Fruit fly (Drosophila melanogaster) whole organism, prepupa: ENCODE results near the gene flr.

Experiments used
- Blimp-1 ChIP-seq: fragments of 200-800 bp; sonication (Bioruptor generic); optimal IDR thresholded peaks from 3 replicates; lab custom pipeline; 2017; ENCODE audit warnings: missing biosample characterization, missing genetic modification characterization, mild to moderate bottlenecking, moderate library complexity, missing genetic modification reagents
- CG10631 ChIP-seq: fragments of 200-800 bp; sonication (Bioruptor generic); optimal IDR thresholded peaks from 2 replicates; lab custom pipeline; 2016; ENCODE audit warnings: missing biosample characterization, missing genetic modification characterization
- CG11294 ChIP-seq: fragments of 200-800 bp; sonication (Bioruptor generic); IDR thresholded peaks from 2 replicates; pipeline ENCODE4 v1.3.6; 2022; ENCODE audit warnings: missing biosample characterization, missing genetic modification characterization
- CG11762 ChIP-seq: fragments of 200-800 bp; sonication (Bioruptor generic); optimal IDR thresholded peaks from 3 replicates; lab custom pipeline; 2016; ENCODE audit warnings: missing biosample characterization, missing genetic modification characterization; ENCODE audit not compliant: insufficient read depth
- CG11902 ChIP-seq: fragments of 200-800 bp; sonication (Bioruptor generic); optimal IDR thresholded peaks from 3 replicates; lab custom pipeline; 2016; ENCODE audit warnings: missing biosample characterization, missing genetic modification characterization
- CG15336 ChIP-seq: fragments of 200-800 bp; sonication (Bioruptor generic); IDR thresholded peaks from 2 replicates; pipeline ENCODE4 v1.3.6; 2022; ENCODE audit warnings: missing biosample characterization, missing genetic modification characterization
- CG1621 ChIP-seq: fragments of 200-800 bp; sonication (Bioruptor generic); optimal IDR thresholded peaks from 3 replicates; lab custom pipeline; 2018; ENCODE audit warnings: missing biosample characterization, mild to moderate bottlenecking, missing genetic modification characterization
- CG31627 ChIP-seq: fragments of 200-800 bp; sonication (Bioruptor generic); optimal IDR thresholded peaks from 3 replicates; lab custom pipeline; 2016; ENCODE audit warnings: missing biosample characterization, missing genetic modification characterization
- CG32006 ChIP-seq: fragments of 200-800 bp; sonication (Bioruptor generic); optimal IDR thresholded peaks from 3 replicates; lab custom pipeline; 2017; ENCODE audit warnings: missing biosample characterization, mild to moderate bottlenecking, missing genetic modification characterization
- CG3919 ChIP-seq: fragments of 200-800 bp; sonication (Bioruptor generic); optimal IDR thresholded peaks from 3 replicates; lab custom pipeline; 2016; ENCODE audit warnings: missing biosample characterization, missing genetic modification characterization
- CG4318 ChIP-seq: fragments of 200-800 bp; sonication (Bioruptor generic); optimal IDR thresholded peaks from 3 replicates; lab custom pipeline; 2017; ENCODE audit warnings: missing biosample characterization, mild to moderate bottlenecking, missing genetic modification characterization
- CG6163 ChIP-seq: fragments of 200-800 bp; sonication (Bioruptor generic); IDR thresholded peaks from 3 replicates; pipeline ENCODE4 v1.3.6; 2022; ENCODE audit warnings: missing biosample characterization, missing genetic modification characterization
- CG6276 ChIP-seq: fragments of 200-800 bp; sonication (Bioruptor generic); optimal IDR thresholded peaks from 2 replicates; lab custom pipeline; 2017; ENCODE audit warnings: missing biosample characterization, mild to moderate bottlenecking, missing genetic modification characterization
- CG6792 ChIP-seq: fragments of 200-800 bp; sonication (Bioruptor generic); optimal IDR thresholded peaks from 3 replicates; lab custom pipeline; 2016; ENCODE audit warnings: missing biosample characterization, missing genetic modification characterization
- CG6854 ChIP-seq: fragments of 200-800 bp; sonication (Bioruptor generic); optimal IDR thresholded peaks from 2 replicates; lab custom pipeline; 2017; ENCODE audit warnings: missing biosample characterization, mild to moderate bottlenecking, missing genetic modification characterization
- CG7368 ChIP-seq: fragments of 200-800 bp; sonication (Bioruptor generic); optimal IDR thresholded peaks from 3 replicates; lab custom pipeline; 2016; ENCODE audit warnings: missing biosample characterization, missing genetic modification characterization
- CG8632 ChIP-seq: fragments of 200-800 bp; sonication (Bioruptor generic); optimal IDR thresholded peaks from 3 replicates; lab custom pipeline; 2016; ENCODE audit warnings: missing biosample characterization, missing genetic modification characterization
- CG9139 ChIP-seq: fragments of 200-800 bp; sonication (Bioruptor generic); optimal IDR thresholded peaks from 3 replicates; lab custom pipeline; 2017; ENCODE audit warnings: missing biosample characterization, mild to moderate bottlenecking, missing genetic modification characterization
- Eip75B ChIP-seq: fragments of 200-800 bp; sonication (Bioruptor generic); optimal IDR thresholded peaks from 3 replicates; lab custom pipeline; 2016; ENCODE audit warnings: missing biosample characterization, missing genetic modification characterization
- Eip78C ChIP-seq: fragments of 200-800 bp; sonication (Bioruptor generic); peaks from one replicate; lab custom pipeline; 2016; ENCODE audit warnings: missing biosample characterization, missing genetic modification characterization
- Eip93F ChIP-seq: fragments of 200-800 bp; sonication (Bioruptor generic); optimal IDR thresholded peaks from 2 replicates; lab custom pipeline; 2016; ENCODE audit warnings: missing biosample characterization, mild to moderate bottlenecking, missing genetic modification characterization
- Ets21C ChIP-seq: fragments of 200-800 bp; sonication (Bioruptor generic); optimal IDR thresholded peaks from 3 replicates; lab custom pipeline; 2016; ENCODE audit warnings: missing biosample characterization, missing genetic modification characterization
- Ets96B ChIP-seq: fragments of 200-800 bp; optimal IDR thresholded peaks from 2 replicates; lab custom pipeline; 2019; ENCODE audit warnings: missing biosample characterization, mild to moderate bottlenecking, missing genetic modification characterization, moderate library complexity
- Hr39 ChIP-seq: fragments of 200-800 bp; sonication (Bioruptor generic); optimal IDR thresholded peaks from 2 replicates; lab custom pipeline; 2016; ENCODE audit warnings: missing biosample characterization, missing genetic modification characterization
- Lpt ChIP-seq: fragments of 200-800 bp; sonication (Bioruptor generic); optimal IDR thresholded peaks from 3 replicates; lab custom pipeline; 2016; ENCODE audit warnings: missing biosample characterization, missing genetic modification characterization
- Met ChIP-seq: fragments of 200-800 bp; sonication (Bioruptor generic); optimal IDR thresholded peaks from 3 replicates; lab custom pipeline; 2016; ENCODE audit warnings: missing biosample characterization, missing genetic modification characterization
- Smox ChIP-seq: fragments of 200-800 bp; sonication (Bioruptor generic); optimal IDR thresholded peaks from 3 replicates; lab custom pipeline; 2016; ENCODE audit warnings: missing biosample characterization, missing genetic modification characterization
- Sox102F ChIP-seq: fragments of 200-800 bp; sonication (Bioruptor generic); optimal IDR thresholded peaks from 2 replicates; lab custom pipeline; 2016; ENCODE audit warnings: missing biosample characterization, mild to moderate bottlenecking, missing genetic modification characterization
- Sox15 ChIP-seq: fragments of 200-800 bp; sonication (Bioruptor generic); optimal IDR thresholded peaks from 3 replicates; lab custom pipeline; 2016; ENCODE audit warnings: missing biosample characterization, missing genetic modification characterization
- acj6 ChIP-seq: fragments of 200-800 bp; sonication (Bioruptor generic); optimal IDR thresholded peaks from 3 replicates; lab custom pipeline; 2016; ENCODE audit warnings: missing biosample characterization, missing genetic modification characterization
- cyc ChIP-seq: fragments of 200-800 bp; sonication (Bioruptor generic); optimal IDR thresholded peaks from 3 replicates; lab custom pipeline; 2016; ENCODE audit warnings: missing biosample characterization, missing genetic modification characterization
- dac ChIP-seq: fragments of 200-800 bp; sonication (Bioruptor generic); optimal IDR thresholded peaks from 2 replicates; lab custom pipeline; 2017; ENCODE audit warnings: missing biosample characterization, mild to moderate bottlenecking, missing genetic modification characterization
- dsx ChIP-seq: fragments of 200-800 bp; optimal IDR thresholded peaks from 3 replicates; lab custom pipeline; 2019; ENCODE audit warnings: missing biosample characterization, mild to moderate bottlenecking, missing genetic modification characterization, moderate library complexity; ENCODE audit not compliant: poor library complexity, severe bottlenecking
- esn ChIP-seq: fragments of 200-800 bp; sonication (Bioruptor generic); optimal IDR thresholded peaks from 2 replicates; lab custom pipeline; 2016; ENCODE audit warnings: missing biosample characterization, mild to moderate bottlenecking, missing genetic modification characterization, moderate library complexity
- fkh ChIP-seq: fragments of 200-800 bp; sonication (Bioruptor generic); optimal IDR thresholded peaks from 3 replicates; lab custom pipeline; 2017; ENCODE audit warnings: missing biosample characterization, mild to moderate bottlenecking, missing genetic modification characterization, moderate library complexity
- lz ChIP-seq: fragments of 200-800 bp; sonication (Bioruptor generic); optimal IDR thresholded peaks from 3 replicates; lab custom pipeline; 2016; ENCODE audit warnings: missing biosample characterization, missing genetic modification characterization
- net ChIP-seq: fragments of 200-800 bp; sonication (Bioruptor generic); optimal IDR thresholded peaks from 3 replicates; lab custom pipeline; 2016; ENCODE audit warnings: missing biosample characterization, missing genetic modification characterization
- spab ChIP-seq: fragments of 200-800 bp; sonication (Bioruptor generic); optimal IDR thresholded peaks from 2 replicates; lab custom pipeline; 2017; ENCODE audit warnings: missing biosample characterization, mild to moderate bottlenecking, missing genetic modification characterization, missing genetic modification reagents
- ss ChIP-seq, 2 experiments: fragments of 200-800 bp; sonication (Bioruptor generic); optimal IDR thresholded peaks; 2 replicates in 1 of 2; 3 replicates in 1 of 2; lab custom pipeline; 2017 to 2018; ENCODE audit warnings: mild to moderate bottlenecking in 2 of 2, missing biosample characterization in 2 of 2, missing genetic modification characterization in 2 of 2, moderate library complexity in 1 of 2
- svp ChIP-seq: fragments of 200-800 bp; sonication (Bioruptor generic); peaks from one replicate; lab custom pipeline; 2016; ENCODE audit warnings: missing biosample characterization, missing genetic modification characterization
- topi ChIP-seq: fragments of 200-800 bp; sonication (Bioruptor generic); optimal IDR thresholded peaks from 3 replicates; lab custom pipeline; 2016; ENCODE audit warnings: missing biosample characterization, missing genetic modification characterization
- vri ChIP-seq: fragments of 200-800 bp; sonication (Bioruptor generic); optimal IDR thresholded peaks from 3 replicates; lab custom pipeline; 2016; ENCODE audit warnings: missing biosample characterization, mild to moderate bottlenecking, missing genetic modification characterization

The flr gene

dm6 chr3L:13397656-13398055 is 15.0 kb upstream of the flr start:
- TF ChIP-seq fkh (GFP tag; lab: Kevin White, UChicago) (peak; percentile 72), CG11762 (no peak)

DNA sequence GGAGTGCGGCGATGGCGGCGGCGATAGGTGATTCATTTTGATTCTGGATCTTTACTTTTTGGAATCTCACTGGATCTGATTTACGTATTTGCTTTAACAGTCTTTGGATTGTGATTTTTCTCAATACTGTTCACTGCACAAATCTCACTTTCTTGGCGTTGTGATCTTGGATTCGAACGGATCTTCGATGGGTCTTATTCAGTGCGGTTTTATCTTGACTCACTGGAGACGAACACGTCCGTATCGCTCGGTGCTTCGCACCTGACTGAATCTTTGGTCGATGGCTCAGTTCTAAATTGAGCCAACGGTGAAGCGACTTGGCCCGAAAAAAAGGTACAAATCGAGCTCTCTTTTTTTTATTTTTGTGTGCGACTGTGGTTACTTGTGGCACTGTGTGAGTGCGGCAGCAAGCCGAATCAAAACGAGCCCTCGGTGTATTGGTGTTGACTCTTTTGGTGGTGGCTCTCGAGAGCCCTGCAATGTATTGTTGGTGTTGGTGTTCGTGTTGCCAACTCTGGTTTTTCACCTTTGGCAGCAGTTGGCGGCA is 11.7 kb upstream of the flr start, which contains the start of gene sens:
TSS of gene sens (minus strand) at position 254 of the 547 bp plus-strand sequence.
- TF ChIP-seq ss (GFP tag; optimal IDR thresholded peaks at IDR 0.05; lab: Kevin White, UChicago) = peak; percentile 33 to 39
- TF ChIP-seq CG6163 (GFP tag; lab: Robert Waterston, UW) = 0 out of 3 replicates have a peak, but pooled peaks have one; percentile 40
- TF ChIP-seq net (GFP tag; lab: Kevin White, UChicago) = no peak
- peak; percentile 6 for TF ChIP-seq Sox102F (GFP tag; lab: Kevin White, UChicago)
- TF ChIP-seq Hr39 (GFP tag; lab: Kevin White, UChicago) = no peak
- TF ChIP-seq CG6854 = peak; percentile 23
- TF ChIP-seq Eip75B (GFP tag; lab: Kevin White, UChicago) = no peak
- TF ChIP-seq topi (GFP tag; lab: Kevin White, UChicago) = peak; percentile 8
- TF ChIP-seq esn (GFP tag; lab: Kevin White, UChicago) = peak; percentile 35
- no peak for TF ChIP-seq Lpt
- no peak for TF ChIP-seq Eip93F
- no peak for TF ChIP-seq CG10631 (GFP tag; lab: Kevin White, UChicago)
- TF ChIP-seq dac (GFP tag; lab: Kevin White, UChicago) = no peak
- no peak for TF ChIP-seq CG11294 (GFP tag; lab: Robert Waterston, UW)
- peak; percentile 13 for TF ChIP-seq Eip78C (GFP tag; lab: Kevin White, UChicago)
- TF ChIP-seq CG9139 = peak; percentile 6
- TF ChIP-seq CG4318 (GFP tag; lab: Kevin White, UChicago) = no peak
- no peak for TF ChIP-seq cyc (GFP tag; lab: Kevin White, UChicago)
- TF ChIP-seq CG15336 (GFP tag; lab: Robert Waterston, UW) = no peak
- TF ChIP-seq CG31627 (GFP tag; lab: Kevin White, UChicago) = no peak
- no peak for TF ChIP-seq Smox (GFP tag; lab: Kevin White, UChicago)
- TF ChIP-seq fkh (GFP tag; lab: Kevin White, UChicago) = peak; percentile 16

DNA sequence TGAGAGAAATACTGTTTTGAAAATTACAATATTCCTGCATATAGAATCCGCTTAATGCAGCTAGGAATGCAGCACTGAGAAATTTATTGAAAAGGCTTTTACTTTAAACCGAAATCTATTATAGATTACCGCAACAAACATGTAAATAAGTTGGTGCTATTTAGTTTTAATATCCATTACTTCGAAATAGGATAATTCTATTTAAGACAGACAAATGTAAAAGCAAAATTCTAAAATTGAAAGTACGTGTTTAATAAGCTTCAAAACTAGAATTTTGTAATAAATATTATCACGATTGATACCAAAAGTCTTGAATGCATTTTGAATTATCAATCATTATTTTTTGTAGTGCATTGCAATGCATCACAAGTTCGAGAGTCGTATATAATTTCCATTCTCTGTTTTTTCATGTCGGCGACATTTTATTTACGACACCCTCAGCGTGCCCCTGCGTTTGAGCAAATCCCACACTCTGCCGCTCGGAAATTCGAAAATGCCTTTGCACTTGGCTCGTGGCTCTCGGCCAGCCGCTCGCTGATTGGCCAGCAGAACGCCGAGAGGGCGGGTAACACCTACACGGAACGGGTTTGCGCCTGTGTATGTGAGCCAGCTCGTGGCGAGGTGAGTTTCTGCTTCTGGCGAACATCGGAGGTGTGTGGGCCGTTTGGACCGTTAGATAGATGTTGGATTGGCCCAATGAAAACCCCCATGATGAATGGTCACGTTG is 9.3 kb upstream of the flr start:
- TF ChIP-seq CG6854 (no peak), esn (GFP tag; lab: Kevin White, UChicago) (peak; percentile 39), CG6792 (GFP tag; lab: Kevin White, UChicago) (no peak), svp (GFP tag; lab: Kevin White, UChicago) (peak; percentile 21), CG10631 (GFP tag; lab: Kevin White, UChicago) (peak; percentile 5), CG11902 (GFP tag; lab: Kevin White, UChicago) (no peak), acj6 (no peak), topi (GFP tag; lab: Kevin White, UChicago) (peak; percentile 20), CG3919 (GFP tag; lab: Kevin White, UChicago) (peak; percentile 8), Eip78C (GFP tag; lab: Kevin White, UChicago) (peak; percentile 68), Blimp-1 (GFP tag; lab: Kevin White, UChicago) (no peak), Met (GFP tag; lab: Kevin White, UChicago) (peak; percentile 8), Sox15 (no peak)

DNA sequence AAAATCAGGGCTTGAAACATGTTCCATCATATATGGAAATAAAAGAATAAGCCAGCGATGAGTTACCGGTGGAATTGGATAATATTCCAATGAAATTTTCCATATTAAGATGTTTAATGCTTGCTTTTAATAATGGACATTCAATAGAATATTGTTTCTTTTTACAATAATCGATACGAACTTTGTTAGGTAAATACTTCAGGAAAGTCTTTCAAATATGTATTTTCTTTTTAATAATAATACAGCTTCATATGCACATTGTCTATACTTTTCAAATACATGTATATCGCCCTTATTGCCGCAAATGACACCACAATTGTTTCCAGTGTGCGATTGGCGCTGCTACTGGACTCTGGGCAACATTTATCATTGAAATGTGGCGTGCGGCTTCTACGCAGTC is 5.8 kb upstream of the flr start:
- TF ChIP-seq CG10631 (GFP tag; lab: Kevin White, UChicago) = peak; percentile 56
- peak; percentile 2 for TF ChIP-seq CG1621 (tag; lab: Kevin White, UChicago)
- peak; percentile 68 for TF ChIP-seq CG3919 (GFP tag; lab: Kevin White, UChicago)
- no peak for TF ChIP-seq dac (GFP tag; lab: Kevin White, UChicago)
- no peak for TF ChIP-seq CG6276
- peak; percentile 49 for TF ChIP-seq CG32006
- peak; percentile 22 for TF ChIP-seq dsx (GFP tag; lab: Kevin White, UChicago)
- TF ChIP-seq Sox15 = peak; percentile 42
- peak; percentile 48 for TF ChIP-seq CG8632
- TF ChIP-seq Hr39 (GFP tag; lab: Kevin White, UChicago) = peak; percentile 42
- no peak for TF ChIP-seq CG15336 (GFP tag; lab: Robert Waterston, UW)
- TF ChIP-seq Eip75B (GFP tag; lab: Kevin White, UChicago) = peak; percentile 54
- TF ChIP-seq Ets96B (tag; lab: Kevin White, UChicago) = peak; percentile 43
- no peak for TF ChIP-seq CG7368 (GFP tag; lab: Kevin White, UChicago)
- TF ChIP-seq lz = peak; percentile 14
- peak; percentile 58 for TF ChIP-seq net (GFP tag; lab: Kevin White, UChicago)
- TF ChIP-seq Ets21C = no peak
- TF ChIP-seq spab = peak; percentile 59
- peak; percentile 34 for TF ChIP-seq cyc (GFP tag; lab: Kevin White, UChicago)
- peak; percentile 52 for TF ChIP-seq CG6792 (GFP tag; lab: Kevin White, UChicago)
- TF ChIP-seq vri = no peak
- TF ChIP-seq Blimp-1 (GFP tag; lab: Kevin White, UChicago) = no peak
- TF ChIP-seq CG9139 = peak; percentile 3
- no peak for TF ChIP-seq fkh (GFP tag; lab: Kevin White, UChicago)
